Worm (Caenorhabditis elegans): ENCODE results near the gene sox-3.

DNA sequence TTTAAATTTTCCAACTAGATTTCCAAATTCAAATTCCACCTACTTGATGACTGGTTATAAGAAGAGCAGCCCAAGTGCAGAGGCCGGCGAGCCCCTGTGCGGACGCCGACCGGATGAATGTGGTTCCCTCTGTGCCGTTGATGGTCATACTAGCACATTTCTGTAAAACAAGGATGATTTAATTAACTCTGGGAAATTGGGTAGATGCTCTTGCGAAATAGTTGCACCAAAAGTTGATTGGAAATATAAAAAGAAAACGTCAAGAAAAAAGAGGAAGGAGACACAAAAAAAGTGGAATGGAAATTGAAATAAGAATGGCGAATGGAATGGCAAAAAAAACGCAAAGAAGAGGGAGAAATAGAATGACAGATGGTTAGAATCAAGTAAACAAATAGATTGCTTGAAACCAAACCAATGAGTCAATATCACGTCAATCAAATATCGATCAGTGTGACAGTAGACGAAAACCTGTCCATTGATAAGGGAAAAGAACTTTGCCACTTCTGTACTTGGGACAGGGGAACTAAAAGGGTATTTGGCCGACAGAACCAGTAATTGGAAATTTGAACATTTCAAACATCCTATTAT lies 14.0 kb upstream of the sox-3 start, which contains the start of gene tmem-184:
- TF ChIP-seq flt-1 (GFP tag; IDR thresholded peaks at IDR 0.05) (no peak), ama-1 (optimal IDR thresholded peaks at IDR 0.05) (no peak), B0310.2 (tag; optimal IDR thresholded peaks at IDR 0.05) (no peak)
